Worm (Caenorhabditis elegans) whole organism, L2 larva: ENCODE data around the gene F42G2.5.

Experiments used
- F13H6.1 ChIP-seq: sonication (generic microtip); optimal IDR thresholded peaks from 2 replicates; lab custom pipeline; 2016; ENCODE audit warnings: missing genetic modification characterization, missing compliant biosample characterization
- Y55F3AM.14 ChIP-seq: fragments of 200-800 bp; sonication (Bioruptor generic); optimal IDR thresholded peaks from 2 replicates; lab custom pipeline; 2018; ENCODE audit warnings: mild to moderate bottlenecking, missing genetic modification characterization, missing compliant biosample characterization
- alr-1 ChIP-seq: fragments of 150-350 bp; optimal IDR thresholded peaks from 2 replicates; lab custom pipeline; 2014; ENCODE audit warnings: missing biosample characterization, missing genetic modification characterization
- aly-2 ChIP-seq: fragments of 150-350 bp; optimal IDR thresholded peaks from 2 replicates; lab custom pipeline; 2014; ENCODE audit warnings: missing biosample characterization, missing genetic modification characterization
- ama-1 ChIP-seq: fragments of 150-350 bp; optimal IDR thresholded peaks from 2 replicates; lab custom pipeline; 2018; ENCODE audit warnings: inconsistent platforms
- crh-2 ChIP-seq: sonication (generic microtip); optimal IDR thresholded peaks from 2 replicates; lab custom pipeline; 2017; ENCODE audit warnings: missing biosample characterization, missing genetic modification characterization
- dmd-4 ChIP-seq: sonication (generic microtip); optimal IDR thresholded peaks from 2 replicates; lab custom pipeline; 2017; ENCODE audit warnings: missing biosample characterization, missing genetic modification characterization
- egl-27 ChIP-seq: sonication (generic microtip); optimal IDR thresholded peaks from 3 replicates; lab custom pipeline; 2017; ENCODE audit warnings: missing biosample characterization, missing genetic modification reagents, missing genetic modification characterization
- elt-3 ChIP-seq: sonication (generic microtip); optimal IDR thresholded peaks from 2 replicates; lab custom pipeline; 2017; ENCODE audit warnings: missing biosample characterization, missing genetic modification characterization
- fos-1 ChIP-seq: fragments of 150-350 bp; optimal IDR thresholded peaks from 2 replicates; lab custom pipeline; 2014; ENCODE audit warnings: missing biosample characterization, missing genetic modification characterization
- gmeb-1 ChIP-seq: fragments of 150-350 bp; optimal IDR thresholded peaks from 2 replicates; lab custom pipeline; 2014; ENCODE audit warnings: missing biosample characterization, missing genetic modification characterization
- lin-11 ChIP-seq: fragments of 150-350 bp; sonication (generic microtip); optimal IDR thresholded peaks from 2 replicates; lab custom pipeline; 2014; ENCODE audit warnings: missing biosample characterization, missing genetic modification characterization, inconsistent platforms, mixed read lengths
- lin-13 ChIP-seq: fragments of 150-350 bp; optimal IDR thresholded peaks from 2 replicates; lab custom pipeline; 2014; ENCODE audit warnings: missing biosample characterization, missing genetic modification reagents, missing genetic modification characterization
- lsy-2 ChIP-seq, 2 experiments: fragments of 150-350 bp in 1 of 2; sonication (generic microtip) in 1 of 2; optimal IDR thresholded peaks; 2 replicates each; lab custom pipeline; 2014 to 2017; ENCODE audit warnings: missing biosample characterization in 2 of 2, missing genetic modification characterization in 2 of 2
- mab-5 ChIP-seq: fragments of 150-350 bp; optimal IDR thresholded peaks from 2 replicates; lab custom pipeline; 2014; ENCODE audit warnings: missing biosample characterization, missing genetic modification characterization
- mbf-1 ChIP-seq: sonication (generic microtip); optimal IDR thresholded peaks from 2 replicates; lab custom pipeline; 2017; ENCODE audit warnings: missing biosample characterization, missing genetic modification characterization
- mdl-1 ChIP-seq, 2 experiments: fragments of 150-350 bp in 1 of 2; sonication (generic microtip) in 1 of 2; optimal IDR thresholded peaks; 2 replicates each; lab custom pipeline; 2017; ENCODE audit warnings: missing biosample characterization in 2 of 2, missing genetic modification characterization in 2 of 2
- nhr-129 ChIP-seq: fragments of 150-350 bp; optimal IDR thresholded peaks from 2 replicates; lab custom pipeline; 2014; ENCODE audit warnings: missing biosample characterization, missing genetic modification characterization
- nhr-21 ChIP-seq: fragments of 150-350 bp; optimal IDR thresholded peaks from 2 replicates; lab custom pipeline; 2014; ENCODE audit warnings: missing biosample characterization, missing genetic modification characterization
- nhr-23 ChIP-seq: fragments of 150-350 bp; optimal IDR thresholded peaks from 2 replicates; lab custom pipeline; 2014; ENCODE audit warnings: missing biosample characterization, missing genetic modification reagents, missing genetic modification characterization
- nhr-237 ChIP-seq: fragments of 150-350 bp; optimal IDR thresholded peaks from 2 replicates; lab custom pipeline; 2014; ENCODE audit warnings: missing biosample characterization, missing genetic modification characterization
- nhr-6 ChIP-seq: fragments of 150-350 bp; optimal IDR thresholded peaks from 2 replicates; lab custom pipeline; 2014; ENCODE audit warnings: missing biosample characterization, missing genetic modification characterization
- nhr-77 ChIP-seq: fragments of 150-350 bp; optimal IDR thresholded peaks from 2 replicates; lab custom pipeline; 2014; ENCODE audit warnings: missing biosample characterization, missing genetic modification characterization
- peb-1 ChIP-seq: fragments of 150-350 bp; optimal IDR thresholded peaks from 2 replicates; lab custom pipeline; 2014; ENCODE audit warnings: missing biosample characterization, missing genetic modification characterization
- sem-4 ChIP-seq: fragments of 150-350 bp; optimal IDR thresholded peaks from 2 replicates; lab custom pipeline; 2014; ENCODE audit warnings: missing biosample characterization, missing genetic modification reagents, missing genetic modification characterization
- sma-3 ChIP-seq: sonication (generic microtip); optimal IDR thresholded peaks from 2 replicates; lab custom pipeline; 2016; ENCODE audit warnings: missing genetic modification reagents, missing genetic modification characterization, missing compliant biosample characterization
- sma-9 ChIP-seq, 2 experiments: fragments of 150-350 bp in 1 of 2; sonication (generic microtip) in 1 of 2; optimal IDR thresholded peaks; 2 replicates each; lab custom pipeline; 2014 to 2016; ENCODE audit warnings: missing genetic modification characterization in 2 of 2, mild to moderate bottlenecking in 1 of 2, missing biosample characterization in 1 of 2, missing compliant biosample characterization in 1 of 2, missing genetic modification reagents in 1 of 2, moderate library complexity in 1 of 2
- snpc-4 ChIP-seq: fragments of 150-350 bp; optimal IDR thresholded peaks from 2 replicates; lab custom pipeline; 2014; ENCODE audit warnings: missing biosample characterization, missing genetic modification characterization
- unc-39 ChIP-seq: fragments of 150-350 bp; optimal IDR thresholded peaks from 2 replicates; lab custom pipeline; 2014; ENCODE audit warnings: missing biosample characterization, missing genetic modification characterization
- zag-1 ChIP-seq: fragments of 150-350 bp; optimal IDR thresholded peaks from 2 replicates; lab custom pipeline; 2014; ENCODE audit warnings: missing biosample characterization, missing genetic modification characterization
- ztf-1 ChIP-seq: fragments of 200-800 bp; sonication (Bioruptor generic); conservative IDR thresholded peaks from 2 replicates; pipeline ENCODE4 v1.3.6; 2022; ENCODE audit warnings: missing genetic modification characterization, missing compliant biosample characterization

F42G2.5 gene

ce11 chrII:2377751-2378150 lies 40.0 kb downstream of the F42G2.5 start, which contains the start of gene F16G10.6:
F16G10.6 (minus strand) TSS chrII:2377851.
- TF ChIP-seq crh-2 (tag; lab: Kevin White, UChicago) (no peak), nhr-77 (tag; lab: Kevin White, UChicago) (no peak), fos-1 (tag; lab: Kevin White, UChicago) (no peak), sma-3 (GFP tag; lab: Kevin White, UChicago) (no peak), snpc-4 (tag; lab: Kevin White, UChicago) (no peak), Y55F3AM.14 (GFP tag; lab: Kevin White, UChicago) (no peak)

ce11 chrII:2374973-2375372 lies 42.8 kb downstream of the F42G2.5 start, which contains the start of gene F16G10.2:
F16G10.2 (plus strand) TSS chrII:2375273.
- no peak for TF ChIP-seq nhr-23 (tag; lab: Kevin White, UChicago)
- no peak for TF ChIP-seq mdl-1 (tag; optimal IDR thresholded peaks at IDR 0.05; lab: Kevin White, UChicago)
- TF ChIP-seq mbf-1 (tag; lab: Kevin White, UChicago), result no peak
- no peak for TF ChIP-seq peb-1 (tag; lab: Kevin White, UChicago)
- no peak for TF ChIP-seq lin-11 (tag; lab: Kevin White, UChicago)
- no peak for TF ChIP-seq unc-39 (tag; lab: Kevin White, UChicago)
- no peak for TF ChIP-seq ztf-1
- TF ChIP-seq mab-5, result no peak
- TF ChIP-seq gmeb-1 (tag; lab: Kevin White, UChicago), result no peak
- TF ChIP-seq aly-2 (tag; lab: Kevin White, UChicago), result no peak

- no peak for TF ChIP-seq unc-39 (tag; lab: Kevin White, UChicago)
- no peak for TF ChIP-seq egl-27 (tag; lab: Kevin White, UChicago)
- TF ChIP-seq dmd-4 (tag; lab: Kevin White, UChicago), result no peak
- no peak for TF ChIP-seq Y55F3AM.14 (GFP tag; lab: Kevin White, UChicago)
- TF ChIP-seq snpc-4 (tag; lab: Kevin White, UChicago), result no peak
These were observed 45.7 kb downstream of the F42G2.5 start, which contains the start of gene F16G10.3 for ce11 chrII:2372090-2372489. F16G10.3 (plus strand) TSS chrII:2372390.

- no peak for TF ChIP-seq F13H6.1 (tag; lab: Kevin White, UChicago)
- no peak for TF ChIP-seq nhr-237 (tag; lab: Kevin White, UChicago)
- no peak for TF ChIP-seq ama-1
- no peak for TF ChIP-seq sem-4
- TF ChIP-seq Y55F3AM.14 (GFP tag; lab: Kevin White, UChicago), result no peak
These were observed 48.8 kb downstream of the F42G2.5 start, which contains the start of gene hpo-25 for ce11 chrII:2368956-2369355. hpo-25 (plus strand) TSS chrII:2369256.

- TF ChIP-seq mab-5, result no peak
- TF ChIP-seq alr-1 (tag; lab: Kevin White, UChicago), result no peak
- TF ChIP-seq nhr-6 (tag; lab: Kevin White, UChicago), result no peak
- TF ChIP-seq egl-27 (tag; lab: Kevin White, UChicago), result no peak
- TF ChIP-seq F13H6.1 (tag; lab: Kevin White, UChicago), result no peak
- no peak for TF ChIP-seq zag-1 (tag; lab: Kevin White, UChicago)
- no peak for TF ChIP-seq elt-3
- TF ChIP-seq lsy-2 (tag; optimal IDR thresholded peaks at IDR 0.05; lab: Kevin White, UChicago), result no peak
- no peak for TF ChIP-seq nhr-23 (tag; lab: Kevin White, UChicago)
- TF ChIP-seq nhr-129 (tag; lab: Kevin White, UChicago), result no peak
- TF ChIP-seq crh-2 (tag; lab: Kevin White, UChicago), result no peak
- TF ChIP-seq fos-1 (tag; lab: Kevin White, UChicago), result no peak
- TF ChIP-seq lin-13 (GFP tag; lab: Kevin White, UChicago), result no peak
- no peak for TF ChIP-seq sma-9 (GFP tag; optimal IDR thresholded peaks at IDR 0.05; lab: Kevin White, UChicago)
- TF ChIP-seq sma-9 (tag; optimal IDR thresholded peaks at IDR 0.05; lab: Kevin White, UChicago), result no peak
- TF ChIP-seq snpc-4 (tag; lab: Kevin White, UChicago), result no peak
- no peak for TF ChIP-seq nhr-21 (tag; lab: Kevin White, UChicago)
- no peak for TF ChIP-seq mbf-1 (tag; lab: Kevin White, UChicago)
These were observed 51.0 kb downstream of the F42G2.5 start, which contains the start of the genes F43C11.12 and F16G10.5 for ce11 chrII:2366623-2367365. F43C11.12 (minus strand) TSS chrII:2366723. F16G10.5 (plus strand) TSS chrII:2367315.
